Worm (Caenorhabditis elegans) whole organism, mixed stage, embryonic: ENCODE data around the gene F13H8.12.

ENCODE experiments used
- M03D4.4 ChIP-seq: sonication (generic microtip); optimal IDR thresholded peaks from 2 replicates; lab custom pipeline; 2017; ENCODE audit warnings: mild to moderate bottlenecking, missing genetic modification characterization, missing compliant biosample characterization
- bed-3 ChIP-seq: fragments of 200-800 bp; sonication (Bioruptor generic); optimal IDR thresholded peaks from 3 replicates; lab custom pipeline; 2018; ENCODE audit warnings: mild to moderate bottlenecking, missing genetic modification characterization, moderate library complexity, missing compliant biosample characterization
- blmp-1 ChIP-seq: fragments of 150-350 bp; optimal IDR thresholded peaks from 2 replicates; lab custom pipeline; 2014; ENCODE audit warnings: missing biosample characterization, missing genetic modification characterization
- ceh-39 ChIP-seq: fragments of 150-350 bp; optimal IDR thresholded peaks from 2 replicates; lab custom pipeline; 2014; ENCODE audit warnings: missing biosample characterization, missing genetic modification characterization
- ceh-43 ChIP-seq: fragments of 200-800 bp; sonication (Bioruptor generic); optimal IDR thresholded peaks from 2 replicates; lab custom pipeline; 2018; ENCODE audit warnings: mild to moderate bottlenecking, missing genetic modification characterization, moderate library complexity, missing compliant biosample characterization
- ceh-83 ChIP-seq: fragments of 200-800 bp; sonication (Bioruptor generic); optimal IDR thresholded peaks from 2 replicates; lab custom pipeline; 2018; ENCODE audit warnings: mild to moderate bottlenecking, missing genetic modification characterization, missing compliant biosample characterization
- ces-1 ChIP-seq: fragments of 150-350 bp; optimal IDR thresholded peaks from 2 replicates; lab custom pipeline; 2014; ENCODE audit warnings: missing biosample characterization, missing genetic modification reagents, missing genetic modification characterization
- cnd-1 ChIP-seq: fragments of 200-800 bp; sonication (Bioruptor generic); optimal IDR thresholded peaks from 2 replicates; lab custom pipeline; 2018; ENCODE audit warnings: mild to moderate bottlenecking, missing genetic modification characterization, missing compliant biosample characterization
- drap-1 ChIP-seq: fragments of 200-800 bp; sonication (Bioruptor generic); optimal IDR thresholded peaks from 3 replicates; lab custom pipeline; 2018; ENCODE audit warnings: mild to moderate bottlenecking, missing genetic modification characterization, missing compliant biosample characterization
- elt-1 ChIP-seq: sonication (generic microtip); optimal IDR thresholded peaks from 2 replicates; lab custom pipeline; 2017; ENCODE audit warnings: missing genetic modification characterization, mild to moderate bottlenecking, missing compliant biosample characterization, antibody characterized with exemption, moderate library complexity, borderline replicate concordance; ENCODE audit not compliant: insufficient read depth
- elt-3 ChIP-seq: fragments of 150-350 bp; optimal IDR thresholded peaks from 2 replicates; lab custom pipeline; 2014; ENCODE audit warnings: missing biosample characterization, missing genetic modification characterization
- flh-1 ChIP-seq: fragments of 200-800 bp; sonication (Bioruptor generic); optimal IDR thresholded peaks from 2 replicates; lab custom pipeline; 2018; ENCODE audit warnings: mild to moderate bottlenecking, missing genetic modification characterization, moderate library complexity, missing compliant biosample characterization
- hlh-1 ChIP-seq: fragments of 150-350 bp; optimal IDR thresholded peaks from 2 replicates; lab custom pipeline; 2014; ENCODE audit warnings: missing biosample characterization, missing genetic modification reagents, missing genetic modification characterization
- lin-13 ChIP-seq: fragments of 150-350 bp; optimal IDR thresholded peaks from 2 replicates; lab custom pipeline; 2014; ENCODE audit warnings: missing biosample characterization, missing genetic modification characterization
- lin-32 ChIP-seq: fragments of 200-800 bp; sonication (Bioruptor generic); optimal IDR thresholded peaks from 2 replicates; lab custom pipeline; 2018; ENCODE audit warnings: mild to moderate bottlenecking, missing genetic modification characterization, missing compliant biosample characterization
- lsy-2 ChIP-seq: fragments of 150-350 bp; optimal IDR thresholded peaks from 2 replicates; lab custom pipeline; 2014; ENCODE audit warnings: missing biosample characterization, missing genetic modification characterization
- mep-1 ChIP-seq: fragments of 150-350 bp; optimal IDR thresholded peaks from 2 replicates; lab custom pipeline; 2017; ENCODE audit warnings: missing biosample characterization, missing genetic modification reagents, missing genetic modification characterization, inconsistent platforms
- mls-2 ChIP-seq: sonication (generic microtip); optimal IDR thresholded peaks from 2 replicates; lab custom pipeline; 2016; ENCODE audit warnings: mild to moderate bottlenecking, missing genetic modification characterization, moderate library complexity, missing compliant biosample characterization
- nhr-12 ChIP-seq: fragments of 150-350 bp; optimal IDR thresholded peaks from 2 replicates; lab custom pipeline; 2014; ENCODE audit warnings: missing biosample characterization, missing genetic modification characterization
- nhr-2 ChIP-seq: fragments of 150-350 bp; optimal IDR thresholded peaks from 2 replicates; lab custom pipeline; 2014; ENCODE audit warnings: missing biosample characterization, missing genetic modification characterization
- nhr-237 ChIP-seq: fragments of 150-350 bp; optimal IDR thresholded peaks from 2 replicates; lab custom pipeline; 2014; ENCODE audit warnings: missing biosample characterization, missing genetic modification characterization
- nhr-28 ChIP-seq: fragments of 150-350 bp; optimal IDR thresholded peaks from 2 replicates; lab custom pipeline; 2014; ENCODE audit warnings: missing biosample characterization, missing genetic modification characterization
- nhr-76 ChIP-seq: sonication (generic microtip); optimal IDR thresholded peaks from 2 replicates; lab custom pipeline; 2017; ENCODE audit warnings: missing biosample characterization, missing genetic modification characterization
- pha-4 ChIP-seq: fragments of 150-350 bp; optimal IDR thresholded peaks from 2 replicates; lab custom pipeline; 2018; ENCODE audit warnings: missing biosample characterization, missing genetic modification reagents, missing genetic modification characterization
- sem-2 ChIP-seq: fragments of 200-800 bp; sonication (Bioruptor generic); optimal IDR thresholded peaks from 2 replicates; lab custom pipeline; 2018; ENCODE audit warnings: mild to moderate bottlenecking, missing genetic modification characterization, missing compliant biosample characterization
- snpc-4 ChIP-seq: fragments of 150-350 bp; optimal IDR thresholded peaks from 2 replicates; lab custom pipeline; 2014; ENCODE audit warnings: missing biosample characterization, missing genetic modification characterization
- sptf-1 ChIP-seq: sonication (generic microtip); optimal IDR thresholded peaks from 2 replicates; lab custom pipeline; 2017; ENCODE audit warnings: mild to moderate bottlenecking, missing genetic modification characterization, moderate library complexity, missing compliant biosample characterization
- tbx-8 ChIP-seq: fragments of 200-800 bp; sonication (Bioruptor generic); optimal IDR thresholded peaks from 2 replicates; lab custom pipeline; 2018; ENCODE audit warnings: mild to moderate bottlenecking, missing genetic modification characterization, moderate library complexity, missing compliant biosample characterization
- unc-120 ChIP-seq: sonication (generic microtip); optimal IDR thresholded peaks from 2 replicates; lab custom pipeline; 2017; ENCODE audit warnings: missing genetic modification characterization, missing compliant biosample characterization; ENCODE audit not compliant: poor library complexity, severe bottlenecking
- unc-62 ChIP-seq: fragments of 150-350 bp; optimal IDR thresholded peaks from 2 replicates; lab custom pipeline; 2014; ENCODE audit warnings: missing biosample characterization, missing genetic modification reagents, missing genetic modification characterization
- zip-8 ChIP-seq: fragments of 150-350 bp; optimal IDR thresholded peaks from 2 replicates; lab custom pipeline; 2014; ENCODE audit warnings: missing biosample characterization, missing genetic modification characterization
- ztf-11 ChIP-seq: fragments of 150-350 bp; optimal IDR thresholded peaks from 2 replicates; lab custom pipeline; 2014; ENCODE audit warnings: missing biosample characterization, missing genetic modification characterization

The F13H8.12 gene

DNA sequence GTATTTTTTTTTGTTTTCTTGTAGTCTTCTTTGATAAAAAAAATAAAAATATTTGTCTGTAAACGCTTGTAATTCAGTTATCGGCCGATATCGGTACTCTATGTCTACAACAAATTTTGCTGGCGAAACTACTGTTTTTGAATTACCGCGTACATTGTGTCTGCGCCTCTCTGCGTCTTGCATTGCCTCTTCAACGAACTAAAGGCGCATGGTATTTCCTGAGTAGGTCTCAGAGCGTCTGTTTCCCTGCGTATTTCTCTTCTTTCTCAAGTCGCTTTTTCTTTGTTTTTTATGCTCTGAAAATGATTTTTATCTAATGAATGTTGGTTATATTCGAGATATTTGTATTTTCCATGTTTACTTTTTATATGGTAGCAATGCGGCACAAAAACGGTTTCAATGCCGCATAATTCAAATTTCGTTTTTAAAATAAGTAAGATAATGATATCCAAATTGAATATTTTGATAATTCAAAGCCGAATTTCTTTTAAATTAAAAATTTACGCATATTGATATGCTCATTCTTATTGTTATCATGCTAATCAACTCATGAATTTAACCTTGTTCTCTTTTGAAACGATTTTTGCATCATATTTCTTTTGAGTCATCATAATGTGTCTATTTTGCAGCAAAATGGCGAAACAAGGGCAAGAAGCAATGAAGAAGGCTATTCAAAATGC, 11.4 kb upstream of the F13H8.12 start, which contains the start of gene phb-2:
TSS of gene phb-2 (plus strand) at position 630 of the 680 bp plus-strand sequence.
- TF ChIP-seq sem-2, result no peak
- peak; percentile 20 for TF ChIP-seq ceh-39
- TF ChIP-seq M03D4.4 (tag; lab: Kevin White, UChicago), result no peak
- no peak for TF ChIP-seq drap-1
- TF ChIP-seq cnd-1, result no peak
- no peak for TF ChIP-seq nhr-28 (tag; lab: Kevin White, UChicago)
- no peak for TF ChIP-seq elt-1 (tag; lab: Kevin White, UChicago)
- TF ChIP-seq sptf-1 (tag; lab: Kevin White, UChicago), result peak; percentile 37
- no peak for TF ChIP-seq nhr-76 (tag; lab: Kevin White, UChicago)
- peak; percentile 81 for TF ChIP-seq nhr-237 (tag; lab: Kevin White, UChicago)
- peak; percentile 92 for TF ChIP-seq pha-4
- TF ChIP-seq snpc-4, result no peak
- no peak for TF ChIP-seq ceh-83 (GFP tag; lab: Kevin White, UChicago)
- TF ChIP-seq mep-1 (tag; lab: Kevin White, UChicago), result peak; percentile 81
- TF ChIP-seq lin-13 (tag; lab: Kevin White, UChicago), result no peak
- TF ChIP-seq unc-120 (tag; lab: Kevin White, UChicago), result peak; percentile 60
- peak; percentile 32 for TF ChIP-seq unc-62 (GFP tag; lab: Kevin White, UChicago)
- TF ChIP-seq tbx-8, result no peak
- peak; percentile 56 for TF ChIP-seq hlh-1 (tag; lab: Kevin White, UChicago)
- peak; percentile 81 for TF ChIP-seq lsy-2 (tag; lab: Kevin White, UChicago)
- TF ChIP-seq nhr-2, result peak; percentile 11
- no peak for TF ChIP-seq ceh-43
- no peak for TF ChIP-seq mls-2 (tag; lab: Kevin White, UChicago)
- TF ChIP-seq nhr-12 (tag; lab: Kevin White, UChicago), result no peak
- peak; percentile 24 for TF ChIP-seq ces-1
- no peak for TF ChIP-seq blmp-1 (tag; lab: Kevin White, UChicago)

DNA sequence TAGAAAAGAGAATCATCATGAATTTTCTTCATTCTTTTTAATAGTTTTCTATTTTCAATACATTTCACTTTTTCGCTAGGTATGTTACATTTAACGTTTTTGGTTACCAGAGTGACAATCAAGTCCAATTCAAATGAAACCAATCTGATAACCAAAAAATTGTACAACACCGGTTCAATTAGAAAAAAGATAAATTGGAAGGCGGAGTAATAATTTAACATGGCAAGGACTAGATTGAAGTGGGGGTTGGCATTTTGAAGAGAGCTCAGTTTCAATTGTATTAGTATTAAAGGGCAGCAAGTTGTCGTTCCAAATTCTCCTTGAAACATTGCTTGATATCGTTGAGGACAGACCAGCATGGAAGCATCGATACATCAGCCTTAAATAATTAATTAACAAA, 9.6 kb upstream of the F13H8.12 start:
- TF ChIP-seq pha-4, result no peak
- no peak for TF ChIP-seq M03D4.4 (tag; lab: Kevin White, UChicago)
- no peak for TF ChIP-seq lin-32
- TF ChIP-seq ces-1, result no peak
- no peak for TF ChIP-seq cnd-1
- TF ChIP-seq elt-1 (tag; lab: Kevin White, UChicago), result no peak

DNA sequence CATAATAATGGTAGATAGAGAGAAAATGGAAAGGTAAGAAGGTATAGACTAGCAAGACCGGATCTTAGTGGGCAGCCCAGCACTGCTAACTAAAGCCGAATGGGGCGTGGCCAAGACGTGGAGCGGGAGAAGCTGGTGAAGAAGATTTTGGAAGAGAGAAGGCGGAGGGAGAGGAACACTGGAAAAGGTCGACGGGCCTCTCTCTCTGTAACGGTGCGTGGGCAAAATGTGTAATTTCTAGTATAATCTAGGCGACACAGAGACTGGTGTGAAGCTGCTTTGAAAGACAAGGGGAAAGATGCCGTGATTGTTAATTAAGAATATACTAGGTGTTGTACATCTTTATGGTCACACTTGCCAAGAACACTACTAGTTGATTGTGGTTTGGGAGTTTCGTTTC, 6.3 kb upstream of the F13H8.12 start, which contains the start of gene F13H8.5:
TSS of gene F13H8.5 (minus strand) at position 101 of the 400 bp plus-strand sequence.
- TF ChIP-seq lsy-2 (tag; lab: Kevin White, UChicago) (no peak), drap-1 (no peak), lin-32 (no peak), nhr-12 (tag; lab: Kevin White, UChicago) (no peak), elt-3 (tag; lab: Kevin White, UChicago) (no peak), flh-1 (GFP tag; lab: Kevin White, UChicago) (no peak), hlh-1 (tag; lab: Kevin White, UChicago) (no peak), bed-3 (GFP tag; lab: Kevin White, UChicago) (no peak), sptf-1 (tag; lab: Kevin White, UChicago) (no peak), pha-4 (no peak), ztf-11 (tag; lab: Kevin White, UChicago) (no peak), unc-62 (GFP tag; lab: Kevin White, UChicago) (no peak), ceh-39 (no peak)

DNA sequence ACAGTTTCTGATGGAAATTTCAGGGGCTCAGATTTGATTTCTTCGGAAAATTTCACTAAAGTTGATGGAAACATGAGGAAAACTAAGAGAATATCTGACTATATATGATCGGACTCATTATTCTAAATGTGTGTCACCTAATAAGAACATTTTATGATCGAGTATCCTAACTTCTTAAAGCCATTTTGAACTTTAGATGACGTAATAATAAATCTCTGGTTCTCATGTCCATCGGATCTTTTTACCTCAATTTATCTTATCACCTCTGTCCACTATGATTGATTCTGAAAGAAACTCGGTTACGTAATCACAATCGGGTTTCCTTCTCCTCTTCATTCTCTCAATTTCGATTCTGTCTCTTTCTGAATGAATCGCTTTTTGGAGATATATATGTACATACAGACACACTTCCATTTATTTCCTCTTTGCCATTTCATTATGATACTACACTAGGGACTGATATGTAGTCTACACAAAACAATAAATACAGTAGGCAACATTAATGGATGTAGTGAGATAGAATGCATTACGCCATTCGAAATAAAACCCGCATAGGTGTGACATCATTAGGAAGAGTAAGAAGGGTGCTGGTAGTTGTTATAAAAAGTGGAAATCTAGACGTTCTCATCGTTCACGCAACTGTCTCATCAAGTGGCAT, 5.0 kb upstream of the F13H8.12 start:
- TF ChIP-seq ceh-39, result no peak
- no peak for TF ChIP-seq mls-2 (tag; lab: Kevin White, UChicago)
- no peak for TF ChIP-seq snpc-4
- TF ChIP-seq zip-8 (tag; lab: Kevin White, UChicago), result peak; percentile 98
- no peak for TF ChIP-seq mep-1 (tag; lab: Kevin White, UChicago)
